Worm (Caenorhabditis elegans): Measurements from ENCODE around the gene nrfl-1.

Gene nrfl-1

DNA sequence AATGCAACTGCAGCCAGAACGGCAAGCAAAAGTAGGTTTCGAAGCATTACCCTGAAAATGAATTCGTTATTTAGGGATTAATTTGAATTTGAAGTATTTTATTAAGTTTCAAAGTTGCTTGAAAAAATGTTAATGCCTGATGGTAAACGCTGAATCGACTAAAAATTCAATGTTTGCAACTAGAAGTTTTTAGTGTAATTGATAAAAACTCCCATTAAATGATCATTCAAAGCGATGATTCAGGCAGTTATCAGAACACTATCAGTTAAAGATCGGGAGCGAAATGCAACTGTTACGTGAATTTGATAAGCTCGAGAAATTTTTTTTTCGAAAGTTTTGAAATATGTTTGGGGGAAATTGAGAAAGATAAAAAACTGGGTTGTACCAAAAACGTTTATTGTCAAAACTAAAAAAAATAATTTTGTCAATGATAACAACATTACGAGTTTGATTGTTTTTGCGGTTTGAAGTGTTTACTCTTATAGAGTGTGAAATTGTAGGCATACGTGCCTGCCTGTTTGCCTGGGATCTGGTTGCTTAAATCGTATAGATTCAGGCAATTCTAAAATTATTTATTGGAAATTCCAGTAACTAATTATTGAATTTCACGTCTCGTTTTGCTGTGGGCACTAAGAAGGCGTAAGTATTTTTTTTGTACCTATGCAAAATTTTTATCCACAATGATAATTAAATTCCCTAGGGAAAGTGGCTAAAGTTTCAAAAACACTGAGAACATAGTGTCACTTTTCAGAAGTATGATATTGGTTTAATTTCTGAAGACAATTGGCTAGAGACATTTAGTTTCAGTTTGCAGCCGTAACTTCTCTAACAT, 40.3 kb downstream of the nrfl-1 start, which contains the start of gene pcp-3:
TSS of gene pcp-3 (minus strand) at position 51 of the 832 bp plus-strand sequence.
- TF ChIP-seq F13H6.1 (tag; optimal IDR thresholded peaks at IDR 0.05) (no peak), che-1 (tag; optimal IDR thresholded peaks at IDR 0.05) (no peak), lin-11 (tag; optimal IDR thresholded peaks at IDR 0.05) (no peak), nhr-11 (tag; optimal IDR thresholded peaks at IDR 0.05) (no peak), tbx-7 (tag; optimal IDR thresholded peaks at IDR 0.05) (no peak), ref-2 (tag; optimal IDR thresholded peaks at IDR 0.05) (no peak), ceh-19 (GFP tag; optimal IDR thresholded peaks at IDR 0.05) (no peak)

DNA sequence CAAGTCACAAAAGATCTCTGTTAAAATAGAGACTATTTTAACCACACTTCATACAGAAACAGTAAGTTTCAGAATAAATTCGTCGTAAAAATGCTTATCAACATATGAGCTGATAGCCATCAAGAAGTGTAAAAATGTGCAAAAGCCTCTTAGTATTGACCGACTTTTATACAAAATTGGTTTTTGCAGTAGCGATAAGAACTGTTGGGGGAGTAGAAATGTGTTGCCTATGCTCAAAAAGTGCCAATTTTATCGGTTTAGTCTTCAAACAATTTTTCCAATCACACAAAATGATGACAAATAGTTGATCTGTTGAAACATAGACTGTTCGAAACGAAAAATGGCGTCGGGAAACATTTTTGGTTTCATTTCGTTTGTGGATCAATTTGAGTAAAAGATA, 41.0 kb downstream of the nrfl-1 start:
- TF ChIP-seq syd-9 (tag; optimal IDR thresholded peaks at IDR 0.05) (no peak), elt-2 (tag; optimal IDR thresholded peaks at IDR 0.05) (peak; percentile 8), pag-3 (tag; optimal IDR thresholded peaks at IDR 0.05; ENCODE audit: borderline replicate concordance) (no peak)

DNA sequence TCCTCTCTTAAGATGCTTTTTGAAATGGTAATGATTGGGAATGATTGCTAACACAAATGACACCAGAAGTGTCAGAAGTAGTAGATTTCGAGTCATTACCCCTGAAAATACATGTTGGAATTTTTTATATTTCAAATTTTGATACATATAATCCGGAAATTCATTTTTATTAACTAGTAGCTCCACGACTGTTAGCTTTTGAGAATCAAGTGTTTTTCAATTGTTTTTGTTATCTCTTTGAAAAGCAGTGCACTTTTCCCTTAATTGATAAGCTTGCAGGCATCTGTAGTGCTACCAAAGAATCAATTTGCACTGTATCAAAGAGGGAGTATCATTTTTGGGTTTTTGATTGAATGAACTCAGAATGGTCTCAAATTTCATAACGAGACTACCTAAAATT, 46.1 kb downstream of the nrfl-1 start, which contains the start of gene pcp-2:
TSS of gene pcp-2 (minus strand) at position 101 of the 400 bp plus-strand sequence.
- TF ChIP-seq ceh-34 (tag; optimal IDR thresholded peaks at IDR 0.05) (no peak), sox-2 (GFP tag; IDR thresholded peaks at IDR 0.05) (no peak), pros-1 (tag; optimal IDR thresholded peaks at IDR 0.05) (no peak), fax-1 (tag; optimal IDR thresholded peaks at IDR 0.05) (no peak), pha-4 (tag; optimal IDR thresholded peaks at IDR 0.05) (no peak), ceh-45 (GFP tag; IDR thresholded peaks at IDR 0.05) (no peak), gmeb-2 (tag; optimal IDR thresholded peaks at IDR 0.05) (no peak), ceh-22 (tag; optimal IDR thresholded peaks at IDR 0.05) (no peak), ceh-18 (tag; optimal IDR thresholded peaks at IDR 0.05) (no peak), ttx-3 (tag; optimal IDR thresholded peaks at IDR 0.05) (no peak), npax-4 (tag; optimal IDR thresholded peaks at IDR 0.05) (no peak), odd-2 (tag; optimal IDR thresholded peaks at IDR 0.05) (no peak), rnt-1 (tag; optimal IDR thresholded peaks at IDR 0.05) (no peak), ceh-9 (tag; optimal IDR thresholded peaks at IDR 0.05) (no peak), pag-3 (tag; optimal IDR thresholded peaks at IDR 0.05; ENCODE audit: borderline replicate concordance) (no peak)

DNA sequence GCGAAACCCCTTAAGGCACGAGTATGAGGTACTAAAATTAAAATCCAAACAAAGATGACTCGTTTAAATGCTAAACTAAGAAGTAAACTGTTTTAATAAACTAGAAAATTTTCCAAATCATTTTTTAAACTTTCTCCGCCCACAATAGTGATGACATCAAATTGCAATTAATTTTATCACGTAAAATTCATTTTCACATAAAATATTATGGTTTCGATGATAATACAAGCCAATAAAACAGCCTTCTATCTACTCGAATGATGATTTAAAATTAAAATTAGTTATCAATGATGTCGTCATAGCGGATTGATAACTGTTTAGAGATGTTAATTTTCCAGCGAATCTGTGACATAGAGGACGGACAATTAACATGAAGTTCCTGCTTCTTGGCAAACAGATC, 46.8 kb downstream of the nrfl-1 start, which contains the start of gene C07C7.3:
TSS of gene C07C7.3 (plus strand) at position 371 of the 400 bp plus-strand sequence.
- TF ChIP-seq tbx-2 (tag; optimal IDR thresholded peaks at IDR 0.05) (no peak), gmeb-2 (tag; optimal IDR thresholded peaks at IDR 0.05) (no peak), dve-1 (tag; optimal IDR thresholded peaks at IDR 0.05) (no peak), nhr-232 (tag; optimal IDR thresholded peaks at IDR 0.05) (no peak), C08G9.2 (tag; optimal IDR thresholded peaks at IDR 0.05) (no peak), T23F11.4 (GFP tag; optimal IDR thresholded peaks at IDR 0.05) (no peak), zip-5 (tag; optimal IDR thresholded peaks at IDR 0.05) (no peak), elt-4 (tag; optimal IDR thresholded peaks at IDR 0.05) (no peak), ceh-45 (GFP tag; IDR thresholded peaks at IDR 0.05) (no peak), elt-2 (tag; optimal IDR thresholded peaks at IDR 0.05) (no peak), C38D4.7 (GFP tag; optimal IDR thresholded peaks at IDR 0.05) (no peak), pag-3 (tag; optimal IDR thresholded peaks at IDR 0.05; ENCODE audit: borderline replicate concordance) (no peak), ceh-31 (tag; optimal IDR thresholded peaks at IDR 0.05) (no peak), Y22D7AL.16 (tag; optimal IDR thresholded peaks at IDR 0.05) (no peak), npax-4 (tag; optimal IDR thresholded peaks at IDR 0.05) (no peak), unc-3 (GFP tag; conservative IDR thresholded peaks at IDR 0.05) (no peak), unc-3 (tag; optimal IDR thresholded peaks at IDR 0.05) (no peak), pha-2 (tag; optimal IDR thresholded peaks at IDR 0.05) (no peak), hlh-6 (tag; optimal IDR thresholded peaks at IDR 0.05) (no peak), K02D7.2 (tag; optimal IDR thresholded peaks at IDR 0.05) (no peak)
